Fruit fly (Drosophila melanogaster) whole organism, adult: Measurements from ENCODE around the gene CG2224.

ENCODE experiments used
- CG1620 ChIP-seq: fragments of 200-800 bp; sonication (Bioruptor generic); optimal IDR thresholded peaks from 2 replicates; lab custom pipeline; 2016; ENCODE audit warnings: missing biosample characterization, missing genetic modification characterization
- kay ChIP-seq: fragments of 200-800 bp; sonication (Bioruptor generic); peaks from one replicate; lab custom pipeline; 2016; ENCODE audit warnings: missing biosample characterization, missing genetic modification characterization, borderline replicate concordance
- pad ChIP-seq: fragments of 200-800 bp; sonication (Bioruptor generic); optimal IDR thresholded peaks from 3 replicates; lab custom pipeline; 2017; ENCODE audit warnings: missing biosample characterization, missing genetic modification characterization, mild to moderate bottlenecking, moderate library complexity, missing genetic modification reagents

DNA sequence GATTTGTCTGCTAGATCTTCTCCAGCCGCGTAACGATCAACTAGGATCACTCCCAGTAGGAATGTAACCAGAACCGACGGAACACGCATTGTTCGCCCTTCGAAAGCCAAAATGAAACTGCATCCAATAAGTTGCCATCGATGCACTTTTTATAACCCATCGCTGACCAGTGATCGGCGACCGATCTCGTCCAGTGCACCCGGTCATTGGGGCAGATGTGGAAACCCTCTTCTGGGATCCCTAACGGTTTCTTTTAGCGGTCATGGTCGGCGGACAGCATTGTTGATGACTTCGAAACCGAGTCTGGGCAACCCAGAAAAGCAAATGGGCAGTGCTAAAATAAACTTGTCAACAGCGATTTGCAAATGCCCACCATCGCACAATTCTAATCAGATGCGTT is 14.2 kb downstream of the CG2224 start, which contains the start of gene Osi23:
- no peak for TF ChIP-seq kay (GFP tag; lab: Kevin White, UChicago)
- TF ChIP-seq CG1620 (GFP tag; lab: Kevin White, UChicago), result no peak
- no peak for TF ChIP-seq pad
